Fruit fly (Drosophila melanogaster) whole organism, adult: ENCODE results near the gene CG3078.

ENCODE experiments used
- CG11617 ChIP-seq: fragments of 200-800 bp; sonication (Bioruptor generic); optimal IDR thresholded peaks from 2 replicates; lab custom pipeline; 2017; ENCODE audit warnings: mild to moderate bottlenecking, missing biosample characterization, missing genetic modification reagents, missing genetic modification characterization
- CG5204 ChIP-seq: fragments of 200-800 bp; sonication (Bioruptor generic); optimal IDR thresholded peaks from 2 replicates; lab custom pipeline; 2016; ENCODE audit warnings: missing biosample characterization, missing genetic modification characterization
- CG7045 ChIP-seq: fragments of 200-800 bp; sonication (Bioruptor generic); optimal IDR thresholded peaks from 2 replicates; lab custom pipeline; 2017; ENCODE audit warnings: missing biosample characterization, mild to moderate bottlenecking, missing genetic modification characterization
- CG7101 ChIP-seq: fragments of 200-800 bp; sonication (Bioruptor generic); optimal IDR thresholded peaks from 2 replicates; lab custom pipeline; 2018; ENCODE audit warnings: missing biosample characterization, mild to moderate bottlenecking, missing genetic modification characterization, moderate library complexity
- bab1 ChIP-seq: fragments of 200-800 bp; sonication (Bioruptor generic); optimal IDR thresholded peaks from 3 replicates; lab custom pipeline; 2019; ENCODE audit warnings: missing biosample characterization, mild to moderate bottlenecking, missing genetic modification characterization, moderate library complexity

- TF ChIP-seq CG5204 (GFP tag; lab: Kevin White, UChicago) (no peak), CG7101 (tag; lab: Kevin White, UChicago) (no peak), bab1 (GFP tag; lab: Kevin White, UChicago) (no peak), CG11617 (GFP tag; lab: Kevin White, UChicago) (no peak), CG7045 (no peak)
Measured at dm6 chrX:2305842-2306300, 46.2 kb upstream of the CG3078 start.
